Worm (Caenorhabditis elegans) whole organism, L4/young adult: Measurements from ENCODE around the gene aagr-2.

Experiments
- dao-5 ChIP-seq: sonication (generic microtip); optimal IDR thresholded peaks from 2 replicates; lab custom pipeline; 2016; ENCODE audit warnings: missing genotype, missing genetic modification characterization, moderate library complexity, missing compliant biosample characterization
- him-1 ChIP-seq: sonication (generic microtip); optimal IDR thresholded peaks from 2 replicates; lab custom pipeline; 2016; ENCODE audit warnings: missing genotype, missing genetic modification reagents, missing genetic modification characterization, missing compliant biosample characterization

- TF ChIP-seq dao-5 (no peak), him-1 (tag; lab: Kevin White, UChicago) (no peak)
Measured at ce11 chrII:4904778-4905177, 20.3 kb downstream of the aagr-2 start, which contains the start of gene btbd-10.
